Worm (Caenorhabditis elegans): ENCODE measurements around the gene R02E4.3.
A peak's percentile ranks its signal among the peaks of the same experiment; 100 is the strongest.

R02E4.3 gene

ce11 chrX:4132243-4132642 is 30.3 kb upstream of the R02E4.3 start:
- TF ChIP-seq elt-1 (tag; optimal IDR thresholded peaks at IDR 0.05; ENCODE audit: borderline replicate concordance, insufficient read depth) (peak; percentile 23), cnd-1 (tag; optimal IDR thresholded peaks at IDR 0.05) (no peak)

ce11 chrX:4131354-4131753 is 29.4 kb upstream of the R02E4.3 start:
- no peak for TF ChIP-seq ceh-43 (GFP tag; optimal IDR thresholded peaks at IDR 0.05)
- no peak for TF ChIP-seq elt-1 (tag; optimal IDR thresholded peaks at IDR 0.05; ENCODE audit: borderline replicate concordance, insufficient read depth)
- no peak for TF ChIP-seq mls-2 (tag; optimal IDR thresholded peaks at IDR 0.05)
- no peak for TF ChIP-seq ceh-39 (tag; optimal IDR thresholded peaks at IDR 0.05)
- no peak for TF ChIP-seq M03D4.4 (tag; optimal IDR thresholded peaks at IDR 0.05)
- no peak for TF ChIP-seq ham-2 (GFP tag; optimal IDR thresholded peaks at IDR 0.05)
- no peak for TF ChIP-seq elt-3 (tag; optimal IDR thresholded peaks at IDR 0.05)
- no peak for TF ChIP-seq ces-1 (GFP tag; optimal IDR thresholded peaks at IDR 0.05)
- no peak for TF ChIP-seq lin-13 (tag; optimal IDR thresholded peaks at IDR 0.05)
- no peak for TF ChIP-seq ceh-83 (GFP tag; optimal IDR thresholded peaks at IDR 0.05)
- no peak for TF ChIP-seq nhr-237 (tag; optimal IDR thresholded peaks at IDR 0.05)
- no peak for TF ChIP-seq mep-1 (tag; optimal IDR thresholded peaks at IDR 0.05)
- TF ChIP-seq lsy-2 (tag; optimal IDR thresholded peaks at IDR 0.05) = no peak
- no peak for TF ChIP-seq nhr-12 (tag; optimal IDR thresholded peaks at IDR 0.05)
- no peak for TF ChIP-seq sem-2 (GFP tag; optimal IDR thresholded peaks at IDR 0.05)
- TF ChIP-seq sptf-1 (tag; optimal IDR thresholded peaks at IDR 0.05) = no peak

ce11 chrX:4128684-4129083 is 26.8 kb upstream of the R02E4.3 start:
- TF ChIP-seq ces-1 (GFP tag; optimal IDR thresholded peaks at IDR 0.05) (peak; percentile 86), blmp-1 (tag; optimal IDR thresholded peaks at IDR 0.05) (no peak)

- TF ChIP-seq nhr-28 (tag; optimal IDR thresholded peaks at IDR 0.05) = no peak
- TF ChIP-seq nhr-237 (tag; optimal IDR thresholded peaks at IDR 0.05) = no peak
- TF ChIP-seq blmp-1 (tag; optimal IDR thresholded peaks at IDR 0.05) = no peak
- no peak for TF ChIP-seq unc-39 (tag; optimal IDR thresholded peaks at IDR 0.05)
- TF ChIP-seq ceh-43 (GFP tag; optimal IDR thresholded peaks at IDR 0.05) = no peak
- TF ChIP-seq nhr-2 (tag; optimal IDR thresholded peaks at IDR 0.05) = peak; percentile 61
- TF ChIP-seq ceh-83 (GFP tag; optimal IDR thresholded peaks at IDR 0.05) = no peak
- TF ChIP-seq ham-2 (GFP tag; optimal IDR thresholded peaks at IDR 0.05) = no peak
- no peak for TF ChIP-seq mep-1 (tag; optimal IDR thresholded peaks at IDR 0.05)
- TF ChIP-seq nhr-12 (tag; optimal IDR thresholded peaks at IDR 0.05) = no peak
- no peak for TF ChIP-seq sem-2 (GFP tag; optimal IDR thresholded peaks at IDR 0.05)
- no peak for TF ChIP-seq lsy-2 (tag; optimal IDR thresholded peaks at IDR 0.05)
- peak; percentile 99 for TF ChIP-seq ces-1 (GFP tag; optimal IDR thresholded peaks at IDR 0.05)
- peak; percentile 60 for TF ChIP-seq cnd-1 (tag; optimal IDR thresholded peaks at IDR 0.05)
- no peak for TF ChIP-seq zip-8 (tag; optimal IDR thresholded peaks at IDR 0.05)
- no peak for TF ChIP-seq snpc-4 (tag; optimal IDR thresholded peaks at IDR 0.05)
- TF ChIP-seq mls-2 (tag; optimal IDR thresholded peaks at IDR 0.05) = no peak
- TF ChIP-seq elt-3 (tag; optimal IDR thresholded peaks at IDR 0.05) = no peak
- TF ChIP-seq M03D4.4 (tag; optimal IDR thresholded peaks at IDR 0.05) = no peak
- no peak for TF ChIP-seq ceh-39 (tag; optimal IDR thresholded peaks at IDR 0.05)
- TF ChIP-seq hlh-1 (tag; optimal IDR thresholded peaks at IDR 0.05) = no peak
- TF ChIP-seq unc-62 (GFP tag; optimal IDR thresholded peaks at IDR 0.05) = no peak
- TF ChIP-seq sptf-1 (tag; optimal IDR thresholded peaks at IDR 0.05) = no peak
- peak; percentile 54 for TF ChIP-seq lin-32 (GFP tag; optimal IDR thresholded peaks at IDR 0.05)
- no peak for TF ChIP-seq flh-1 (GFP tag; optimal IDR thresholded peaks at IDR 0.05)
Measured at ce11 chrX:4125165-4125803, 23.4 kb upstream of the R02E4.3 start.

- no peak for TF ChIP-seq zip-8 (tag; optimal IDR thresholded peaks at IDR 0.05)
- no peak for TF ChIP-seq lin-32 (GFP tag; optimal IDR thresholded peaks at IDR 0.05)
- TF ChIP-seq unc-62 (GFP tag; optimal IDR thresholded peaks at IDR 0.05) = peak; percentile 26
- TF ChIP-seq ceh-83 (GFP tag; optimal IDR thresholded peaks at IDR 0.05) = no peak
- TF ChIP-seq snpc-4 (tag; optimal IDR thresholded peaks at IDR 0.05) = no peak
- TF ChIP-seq unc-39 (tag; optimal IDR thresholded peaks at IDR 0.05) = no peak
- no peak for TF ChIP-seq elt-1 (tag; optimal IDR thresholded peaks at IDR 0.05; ENCODE audit: borderline replicate concordance, insufficient read depth)
- no peak for TF ChIP-seq ztf-11 (tag; optimal IDR thresholded peaks at IDR 0.05)
- peak; percentile 83 for TF ChIP-seq ces-1 (GFP tag; optimal IDR thresholded peaks at IDR 0.05)
- no peak for TF ChIP-seq hlh-1 (tag; optimal IDR thresholded peaks at IDR 0.05)
- TF ChIP-seq nhr-12 (tag; optimal IDR thresholded peaks at IDR 0.05) = no peak
- no peak for TF ChIP-seq bed-3 (GFP tag; optimal IDR thresholded peaks at IDR 0.05)
Measured at ce11 chrX:4123368-4123767, 21.4 kb upstream of the R02E4.3 start.
